Fruit fly (Drosophila melanogaster): ENCODE measurements around the gene sim.

Gene sim

dm6 chr3R:13032975-13033445 is 24.5 kb upstream of the sim start (continued):
- TF ChIP-seq Sry-δ (GFP tag; optimal IDR thresholded peaks at IDR 0.05) = peak; percentile 1
- TF ChIP-seq CG17829 (tag; optimal IDR thresholded peaks at IDR 0.05) = peak; percentile 5
- TF ChIP-seq rib (GFP tag; IDR thresholded peaks at IDR 0.05) = no peak
- TF ChIP-seq CG18599 (GFP tag; optimal IDR thresholded peaks at IDR 0.05) = peak; percentile 68
- no peak for TF ChIP-seq Sox102F (GFP tag; optimal IDR thresholded peaks at IDR 0.05)
- no peak for TF ChIP-seq Dll (GFP tag; IDR thresholded peaks at IDR 0.05; ENCODE audit: partially characterized antibody)
- no peak for TF ChIP-seq insv (GFP tag; optimal IDR thresholded peaks at IDR 0.05)
- TF ChIP-seq lmd (GFP tag; IDR thresholded peaks at IDR 0.05) = no peak
- peak; percentile 18 for TF ChIP-seq CG12219 (GFP tag; optimal IDR thresholded peaks at IDR 0.05)
- TF ChIP-seq ro (GFP tag; IDR thresholded peaks at IDR 0.05) = no peak
- TF ChIP-seq CG3995 (GFP tag; optimal IDR thresholded peaks at IDR 0.05) = peak; percentile 93
- no peak for TF ChIP-seq CG31224 (GFP tag; IDR thresholded peaks at IDR 0.05)
- no peak for TF ChIP-seq Oaz (GFP tag; IDR thresholded peaks at IDR 0.05)
- TF ChIP-seq h (optimal IDR thresholded peaks at IDR 0.05) = no peak
- TF ChIP-seq Vsx1 (GFP tag; optimal IDR thresholded peaks at IDR 0.05) = peak; percentile 60
- TF ChIP-seq ham (GFP tag; IDR thresholded peaks at IDR 0.05) = no peak
- no peak for TF ChIP-seq fu2 (GFP tag; optimal IDR thresholded peaks at IDR 0.05)
- TF ChIP-seq CG18764 (GFP tag; optimal IDR thresholded peaks at IDR 0.05) = peak; percentile 42
- TF ChIP-seq jumu (GFP tag; optimal IDR thresholded peaks at IDR 0.05) = no peak
- TF ChIP-seq CG10462 (GFP tag; optimal IDR thresholded peaks at IDR 0.05) = no peak
- peak; percentile 41 for TF ChIP-seq CG6765 (GFP tag; optimal IDR thresholded peaks at IDR 0.05)
- peak; percentile 26 for TF ChIP-seq CG6254 (GFP tag; optimal IDR thresholded peaks at IDR 0.05)
- TF ChIP-seq Lim3 (GFP tag; IDR thresholded peaks at IDR 0.05) = no peak
- 0 out of 2 replicates have a peak, but pooled peaks have one; percentile 39 for TF ChIP-seq vvl (GFP tag; IDR thresholded peaks at IDR 0.05)
- TF ChIP-seq twi (tag; optimal IDR thresholded peaks at IDR 0.05) = peak; percentile 67
- TF ChIP-seq eyg (GFP tag; optimal IDR thresholded peaks at IDR 0.05) = no peak
- TF ChIP-seq CrebB (tag; optimal IDR thresholded peaks at IDR 0.05) = peak; percentile 26
- TF ChIP-seq CG8359 (GFP tag; optimal IDR thresholded peaks at IDR 0.05; ENCODE audit: borderline replicate concordance) = peak; percentile 45
- peak; percentile 51 for TF ChIP-seq CG4707 (GFP tag; optimal IDR thresholded peaks at IDR 0.05)
- TF ChIP-seq odd (GFP tag; optimal IDR thresholded peaks at IDR 0.05) = peak; percentile 51
- TF ChIP-seq CG10147 (GFP tag; optimal IDR thresholded peaks at IDR 0.05) = no peak
- TF ChIP-seq nom (GFP tag; optimal IDR thresholded peaks at IDR 0.05) = no peak
- TF ChIP-seq schlank (tag; optimal IDR thresholded peaks at IDR 0.05) = peak; percentile 29
- peak; percentile 9 for TF ChIP-seq CG17385 (GFP tag; optimal IDR thresholded peaks at IDR 0.05)
- no peak for TF ChIP-seq CG31365 (tag; optimal IDR thresholded peaks at IDR 0.05)
- TF ChIP-seq Dip2 (GFP tag; IDR thresholded peaks at IDR 0.05) = no peak
- peak; percentile 61 for TF ChIP-seq CG15514 (GFP tag; optimal IDR thresholded peaks at IDR 0.05)
- peak; percentile 26 for TF ChIP-seq Sry-β (GFP tag; optimal IDR thresholded peaks at IDR 0.05)
- no peak for TF ChIP-seq BEAF-32 (GFP tag; optimal IDR thresholded peaks at IDR 0.05)
- TF ChIP-seq CG3065 (GFP tag; optimal IDR thresholded peaks at IDR 0.05) = no peak
- TF ChIP-seq Awh (GFP tag; IDR thresholded peaks at IDR 0.05) = peak; percentile 57; the same call in 1 of the 2 replicates
- TF ChIP-seq CG14710 (tag; optimal IDR thresholded peaks at IDR 0.05) = peak; percentile 27
- TF ChIP-seq chm (GFP tag; IDR thresholded peaks at IDR 0.05) = peak; percentile 33; the same call in 1 of the 2 replicates
- TF ChIP-seq Six4 (GFP tag; optimal IDR thresholded peaks at IDR 0.05) = peak; percentile 2
- TF ChIP-seq toy (GFP tag; IDR thresholded peaks at IDR 0.05) = no peak
- peak; percentile 82 for TF ChIP-seq ATbp (GFP tag; optimal IDR thresholded peaks at IDR 0.05)
- TF ChIP-seq trh (GFP tag; optimal IDR thresholded peaks at IDR 0.05) = no peak
- TF ChIP-seq CG34376 (GFP tag; optimal IDR thresholded peaks at IDR 0.05) = no peak
- TF ChIP-seq scrt (GFP tag; optimal IDR thresholded peaks at IDR 0.05) = peak; percentile 42
- peak; percentile 30 for TF ChIP-seq CG10979 (tag; optimal IDR thresholded peaks at IDR 0.05)
- no peak for TF ChIP-seq en (GFP tag; optimal IDR thresholded peaks at IDR 0.05)

Measured in whole organism, embryonic.